Fruit fly (Drosophila melanogaster) whole organism, embryonic: ENCODE results near the gene Sfp33A4.
A peak's percentile ranks its signal among the peaks of the same experiment; 100 is the strongest.

ENCODE experiments used
- Atf-2 ChIP-seq: fragments of 200-800 bp; sonication (Bioruptor generic); optimal IDR thresholded peaks from 2 replicates; lab custom pipeline; 2016; ENCODE audit warnings: missing biosample characterization, missing genetic modification characterization
- Atf6 ChIP-seq: fragments of 200-800 bp; sonication (Bioruptor generic); IDR thresholded peaks from 2 replicates; pipeline ENCODE4 v1.3.6; 2022; ENCODE audit warnings: missing biosample characterization, missing genetic modification characterization
- C15 ChIP-seq: fragments of 200-800 bp; sonication (Bioruptor generic); IDR thresholded peaks from 3 replicates; pipeline ENCODE4 v1.3.6; 2022; ENCODE audit warnings: missing biosample characterization, missing genetic modification characterization
- CG10147 ChIP-seq: fragments of 200-800 bp; sonication (Bioruptor generic); optimal IDR thresholded peaks from 2 replicates; lab custom pipeline; 2019; ENCODE audit warnings: missing biosample characterization, mild to moderate bottlenecking, missing genetic modification characterization, moderate library complexity
- CG12769 ChIP-seq: fragments of 200-800 bp; sonication (Bioruptor generic); optimal IDR thresholded peaks from 2 replicates; lab custom pipeline; 2019; ENCODE audit warnings: missing biosample characterization, mild to moderate bottlenecking, missing genetic modification characterization, moderate library complexity
- CG14667 ChIP-seq: fragments of 200-800 bp; sonication (Bioruptor generic); IDR thresholded peaks from 2 replicates; pipeline ENCODE4 v1.3.6; 2022; ENCODE audit warnings: missing biosample characterization, missing genetic modification characterization
- CG16863 ChIP-seq: fragments of 200-800 bp; sonication (Bioruptor generic); optimal IDR thresholded peaks from 3 replicates; lab custom pipeline; 2016; ENCODE audit warnings: missing biosample characterization, missing genetic modification characterization
- CG17385 ChIP-seq: fragments of 200-800 bp; sonication (Bioruptor generic); optimal IDR thresholded peaks from 3 replicates; lab custom pipeline; 2018; ENCODE audit warnings: missing biosample characterization, mild to moderate bottlenecking, missing genetic modification characterization
- CG17829 ChIP-seq: fragments of 200-800 bp; optimal IDR thresholded peaks from 2 replicates; lab custom pipeline; 2019; ENCODE audit warnings: missing biosample characterization, mild to moderate bottlenecking, missing genetic modification characterization, moderate library complexity
- CG30020 ChIP-seq: fragments of 200-800 bp; optimal IDR thresholded peaks from 2 replicates; lab custom pipeline; 2019; ENCODE audit warnings: missing biosample characterization, mild to moderate bottlenecking, missing genetic modification characterization, moderate library complexity
- CG32532 ChIP-seq: fragments of 200-800 bp; sonication (Bioruptor generic); IDR thresholded peaks from 2 replicates; pipeline ENCODE4 v1.3.6; 2022; ENCODE audit warnings: missing biosample characterization, missing genetic modification characterization
- CG4404 ChIP-seq: fragments of 200-800 bp; sonication (Bioruptor generic); IDR thresholded peaks from 2 replicates; pipeline ENCODE4 v1.3.6; 2022; ENCODE audit warnings: missing biosample characterization, missing genetic modification characterization
- CG4617 ChIP-seq: fragments of 200-800 bp; sonication (Bioruptor generic); optimal IDR thresholded peaks from 3 replicates; lab custom pipeline; 2016; ENCODE audit warnings: missing biosample characterization, missing genetic modification characterization, borderline replicate concordance
- CG4854 ChIP-seq: fragments of 200-800 bp; sonication (Bioruptor generic); optimal IDR thresholded peaks from 2 replicates; lab custom pipeline; 2016; ENCODE audit warnings: missing biosample characterization, missing genetic modification characterization, inconsistent platforms
- CG6654 ChIP-seq: fragments of 200-800 bp; sonication (Bioruptor generic); optimal IDR thresholded peaks from 2 replicates; lab custom pipeline; 2017; ENCODE audit warnings: missing biosample characterization, mild to moderate bottlenecking, missing genetic modification characterization
- CG6813 ChIP-seq: fragments of 200-800 bp; sonication (Bioruptor generic); optimal IDR thresholded peaks from 2 replicates; lab custom pipeline; 2017; ENCODE audit warnings: missing biosample characterization, missing genetic modification characterization, mild to moderate bottlenecking, moderate library complexity, missing genetic modification reagents
- CG8359 ChIP-seq: fragments of 200-800 bp; sonication (Bioruptor generic); optimal IDR thresholded peaks from 2 replicates; lab custom pipeline; 2017; ENCODE audit warnings: missing biosample characterization, mild to moderate bottlenecking, missing genetic modification characterization, borderline replicate concordance
- CG9727 ChIP-seq: fragments of 200-800 bp; sonication (Bioruptor generic); optimal IDR thresholded peaks from 3 replicates; lab custom pipeline; 2017; ENCODE audit warnings: missing biosample characterization, mild to moderate bottlenecking, missing genetic modification characterization
- Camta ChIP-seq: fragments of 200-800 bp; sonication (Bioruptor generic); optimal IDR thresholded peaks from 2 replicates; lab custom pipeline; 2016; ENCODE audit warnings: missing biosample characterization, missing genetic modification characterization
- Deaf1 ChIP-seq: fragments of 200-800 bp; optimal IDR thresholded peaks from 3 replicates; lab custom pipeline; 2019; ENCODE audit warnings: missing biosample characterization, mild to moderate bottlenecking, missing genetic modification characterization, moderate library complexity
- Dll ChIP-seq: fragments of 200-800 bp; sonication (Bioruptor generic); IDR thresholded peaks from 4 replicates; pipeline ENCODE4 v1.3.6; 2022; ENCODE audit warnings: missing biosample characterization, missing genetic modification characterization; ENCODE audit not compliant: partially characterized antibody
- E2f1 ChIP-seq: fragments of 200-800 bp; sonication (Bioruptor generic); IDR thresholded peaks from 2 replicates; pipeline ENCODE4 v1.3.6; 2022; ENCODE audit warnings: missing biosample characterization, missing genetic modification characterization
- Lpt ChIP-seq: fragments of >200 bp; optimal IDR thresholded peaks from 2 replicates; lab custom pipeline; 2018; ENCODE audit warnings: missing biosample characterization, missing genetic modification characterization
- NC2α ChIP-seq: fragments of 200-800 bp; sonication (Bioruptor generic); optimal IDR thresholded peaks from 2 replicates; lab custom pipeline; 2016; ENCODE audit warnings: missing biosample characterization, missing genetic modification characterization
- NK7.1 ChIP-seq: fragments of 200-800 bp; sonication (Bioruptor generic); optimal IDR thresholded peaks from 3 replicates; lab custom pipeline; 2016; ENCODE audit warnings: missing biosample characterization, missing genetic modification characterization
- Nf-YA ChIP-seq: fragments of 200-800 bp; sonication (Bioruptor generic); IDR thresholded peaks from 2 replicates; pipeline ENCODE4 v1.3.6; 2022; ENCODE audit warnings: missing biosample characterization, missing genetic modification characterization
- Rfx ChIP-seq: fragments of 200-800 bp; sonication (Bioruptor generic); IDR thresholded peaks from 2 replicates; pipeline ENCODE4 v1.3.6; 2022; ENCODE audit warnings: missing biosample characterization, missing genetic modification characterization
- cas ChIP-seq: fragments of 200-800 bp; sonication (Bioruptor generic); IDR thresholded peaks from 2 replicates; pipeline ENCODE4 v1.3.6; 2022; ENCODE audit warnings: missing biosample characterization, missing genetic modification characterization
- ci ChIP-seq: fragments of 200-800 bp; sonication (Bioruptor generic); IDR thresholded peaks from 3 replicates; pipeline ENCODE4 v1.3.6; 2022; ENCODE audit warnings: missing biosample characterization, missing genetic modification characterization
- crc ChIP-seq: fragments of 200-800 bp; sonication (Bioruptor generic); optimal IDR thresholded peaks from 2 replicates; lab custom pipeline; 2016; ENCODE audit warnings: missing biosample characterization, missing genetic modification characterization
- crp ChIP-seq, 2 experiments: fragments of 200-800 bp; sonication (Bioruptor generic); optimal IDR thresholded peaks; 2 replicates in 1 of 2; 3 replicates in 1 of 2; lab custom pipeline; 2017; ENCODE audit warnings: missing biosample characterization in 2 of 2, missing genetic modification characterization in 2 of 2, mild to moderate bottlenecking in 1 of 2, moderate library complexity in 1 of 2
- fd64A ChIP-seq: fragments of 200-800 bp; sonication (Bioruptor generic); optimal IDR thresholded peaks from 3 replicates; lab custom pipeline; 2018; ENCODE audit warnings: missing biosample characterization, mild to moderate bottlenecking, missing genetic modification characterization
- gem ChIP-seq: fragments of 200-800 bp; sonication (Bioruptor generic); optimal IDR thresholded peaks from 2 replicates; lab custom pipeline; 2019; ENCODE audit warnings: missing biosample characterization, mild to moderate bottlenecking, missing genetic modification characterization, moderate library complexity
- grau ChIP-seq: fragments of 200-800 bp; optimal IDR thresholded peaks from 3 replicates; lab custom pipeline; 2019; ENCODE audit warnings: missing biosample characterization, mild to moderate bottlenecking, missing genetic modification characterization, moderate library complexity
- hkb ChIP-seq, 2 experiments: fragments of 200-800 bp in 1 of 2; fragments of >200 bp in 1 of 2; sonication (Bioruptor generic) in 1 of 2; IDR thresholded peaks in 1 of 2; optimal IDR thresholded peaks in 1 of 2; 2 replicates each; pipeline versions ENCODE4 v1.3.6 to Lab custom; 2017 to 2022; ENCODE audit warnings: missing biosample characterization in 1 of 2, missing genetic modification characterization in 1 of 2
- kah ChIP-seq: fragments of 200-800 bp; sonication (Bioruptor generic); optimal IDR thresholded peaks from 2 replicates; lab custom pipeline; 2018; ENCODE audit warnings: missing biosample characterization, mild to moderate bottlenecking, missing genetic modification characterization
- ken ChIP-seq: fragments of 200-800 bp; sonication (Bioruptor generic); IDR thresholded peaks from 3 replicates; pipeline ENCODE4 v1.3.6; 2022; ENCODE audit warnings: missing biosample characterization, missing genetic modification characterization
- lola ChIP-seq, 3 experiments: fragments of >200 bp in 2 of 3; fragments of 200-800 bp in 1 of 3; sonication (Bioruptor generic) in 1 of 3; optimal IDR thresholded peaks; 2 replicates each; lab custom pipeline; 2017 to 2019; ENCODE audit warnings: missing biosample characterization in 3 of 3, missing genetic modification characterization in 3 of 3, mild to moderate bottlenecking in 1 of 3, moderate library complexity in 1 of 3
- luna ChIP-seq: fragments of 200-800 bp; sonication (Bioruptor generic); optimal IDR thresholded peaks from 2 replicates; lab custom pipeline; 2016; ENCODE audit warnings: missing biosample characterization, missing genetic modification characterization
- maf-S ChIP-seq: fragments of 200-800 bp; sonication (Bioruptor generic); optimal IDR thresholded peaks from 2 replicates; lab custom pipeline; 2016; ENCODE audit warnings: missing biosample characterization, missing genetic modification characterization
- mam ChIP-seq: fragments of 200-800 bp; sonication (Bioruptor generic); optimal IDR thresholded peaks from 3 replicates; lab custom pipeline; 2016; ENCODE audit warnings: missing biosample characterization, missing genetic modification characterization
- pan ChIP-seq, 4 experiments: fragments of >200 bp in 3 of 4; fragments of 200-800 bp in 1 of 4; sonication (Bioruptor generic) in 1 of 4; optimal IDR thresholded peaks in 3 of 4; IDR thresholded peaks in 1 of 4; 2 replicates each; pipeline versions ENCODE4 v1.3.6 to Lab custom; 2017 to 2022; ENCODE audit warnings: missing biosample characterization in 2 of 4, missing genetic modification characterization in 2 of 4, mixed read lengths in 1 of 4
- phol ChIP-seq: fragments of 200-800 bp; sonication (Bioruptor generic); optimal IDR thresholded peaks from 3 replicates; lab custom pipeline; 2018; ENCODE audit warnings: missing biosample characterization, mild to moderate bottlenecking, missing genetic modification characterization, moderate library complexity
- psq ChIP-seq: fragments of 200-800 bp; sonication (Bioruptor generic); optimal IDR thresholded peaks from 2 replicates; lab custom pipeline; 2017; ENCODE audit warnings: missing biosample characterization, missing genetic modification characterization
- ro ChIP-seq: fragments of 200-800 bp; sonication (Bioruptor generic); IDR thresholded peaks from 2 replicates; pipeline ENCODE4 v1.3.6; 2022; ENCODE audit warnings: missing biosample characterization, missing genetic modification characterization
- row ChIP-seq: fragments of 200-800 bp; sonication (Bioruptor generic); IDR thresholded peaks from 3 replicates; pipeline ENCODE4 v1.3.6; 2022; ENCODE audit warnings: missing biosample characterization, missing genetic modification characterization
- schlank ChIP-seq: fragments of 200-800 bp; sonication (Bioruptor generic); optimal IDR thresholded peaks from 2 replicates; lab custom pipeline; 2018; ENCODE audit warnings: missing biosample characterization, mild to moderate bottlenecking, missing genetic modification characterization
- sima ChIP-seq: fragments of 200-800 bp; sonication (Bioruptor generic); optimal IDR thresholded peaks from 2 replicates; lab custom pipeline; 2016; ENCODE audit warnings: missing biosample characterization, missing genetic modification characterization
- sug ChIP-seq: fragments of 200-800 bp; optimal IDR thresholded peaks from 2 replicates; lab custom pipeline; 2019; ENCODE audit warnings: missing biosample characterization, mild to moderate bottlenecking, missing genetic modification characterization, moderate library complexity

Gene Sfp33A4

DNA sequence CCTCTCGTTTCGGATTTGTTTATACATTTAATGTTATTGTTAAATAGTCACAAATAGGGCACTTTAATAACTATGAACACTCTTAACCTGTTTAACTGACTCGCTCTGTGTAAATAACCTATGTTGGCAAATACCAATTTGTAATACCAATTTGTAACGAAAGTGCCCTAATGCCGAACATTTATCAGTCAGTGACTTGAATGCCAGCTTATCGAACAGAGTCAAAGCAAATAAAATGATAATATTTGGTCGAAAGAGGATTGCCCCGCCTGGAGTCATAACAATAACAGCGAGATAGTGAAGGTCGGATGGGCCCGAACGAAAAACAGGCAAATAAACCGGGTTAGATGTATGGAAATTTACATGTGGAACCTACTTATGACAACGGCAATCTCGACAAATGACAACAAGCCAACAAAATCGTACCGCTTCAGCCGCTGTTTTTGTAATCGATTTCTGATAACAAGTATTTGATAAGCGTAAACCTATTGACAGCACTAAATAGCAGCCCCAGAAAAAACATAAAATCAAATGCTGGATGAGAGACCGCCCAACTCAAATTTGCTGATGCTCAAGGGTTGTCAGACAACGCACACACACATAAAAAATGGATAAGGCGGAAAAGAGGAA, 8.2 kb downstream of the Sfp33A4 start (continued):
- TF ChIP-seq Atf6 (GFP tag; lab: Robert Waterston, UW) (0 out of 2 replicates have a peak, but pooled peaks have one; percentile 34), CG9727 (no peak), crc (GFP tag; lab: Kevin White, UChicago) (no peak), CG4404 (GFP tag; lab: Robert Waterston, UW) (no peak), Camta (GFP tag; lab: Kevin White, UChicago) (no peak), CG32532 (GFP tag; lab: Robert Waterston, UW) (no peak), Nf-YA (GFP tag; lab: Robert Waterston, UW) (peak; percentile 30; the same call in 1 of the 2 replicates), maf-S (GFP tag; lab: Kevin White, UChicago) (no peak), CG12769 (peak; percentile 43), crp (GFP tag; optimal IDR thresholded peaks at IDR 0.05; lab: Kevin White, UChicago) (no peak), ro (GFP tag; lab: Robert Waterston, UW) (no peak), lola (GFP tag; optimal IDR thresholded peaks at IDR 0.05; lab: Kevin White, UChicago) (no peak), Rfx (GFP tag; lab: Robert Waterston, UW) (peak; percentile 22; the same call in 1 of the 2 replicates), ci (GFP tag; lab: Robert Waterston, UW) (0 out of 3 replicates have a peak, but pooled peaks have one; percentile 7), CG16863 (GFP tag; lab: Kevin White, UChicago) (no peak), fd64A (no peak), CG17829 (tag; lab: Kevin White, UChicago) (no peak), CG14667 (GFP tag; lab: Robert Waterston, UW) (no peak), Atf-2 (no peak), CG8359 (GFP tag; lab: Kevin White, UChicago) (no peak), E2f1 (GFP tag; lab: Robert Waterston, UW) (no peak), gem (no peak), pan (optimal IDR thresholded peaks at IDR 0.05; lab: Kevin White, UChicago) (no peak), pan (GFP tag; optimal IDR thresholded peaks at IDR 0.05 in 1 of 2, IDR thresholded peaks at IDR 0.05 in 1 of 2) (no peak), psq (GFP tag; lab: Kevin White, UChicago) (no peak), CG10147 (no peak), kah (GFP tag; lab: Kevin White, UChicago) (no peak), hkb (optimal IDR thresholded peaks at IDR 0.05; lab: Kevin White, UChicago) (no peak), hkb (GFP tag; IDR thresholded peaks at IDR 0.05; lab: Robert Waterston, UW) (no peak), sug (peak; percentile 46), luna (GFP tag; lab: Kevin White, UChicago) (no peak), CG6813 (no peak), row (no peak), C15 (GFP tag; lab: Robert Waterston, UW) (no peak), grau (tag; lab: Kevin White, UChicago) (no peak), CG4617 (GFP tag; lab: Kevin White, UChicago) (no peak), NK7.1 (no peak), Deaf1 (no peak), Lpt (no peak), phol (tag; lab: Kevin White, UChicago) (no peak), sima (GFP tag; lab: Kevin White, UChicago) (no peak), mam (GFP tag; lab: Kevin White, UChicago) (no peak), ken (GFP tag; lab: Robert Waterston, UW) (no peak), CG17385 (GFP tag; lab: Kevin White, UChicago) (peak; percentile 9), cas (GFP tag; lab: Robert Waterston, UW) (no peak), schlank (peak; percentile 7), CG4854 (no peak), CG30020 (tag; lab: Kevin White, UChicago) (no peak), CG6654 (GFP tag; lab: Kevin White, UChicago) (no peak), Dll (GFP tag; lab: Robert Waterston, UW) (no peak), NC2α (GFP tag; lab: Kevin White, UChicago) (no peak)
